Worm (Caenorhabditis elegans) whole organism, young adult: ENCODE data around the gene clh-4.

Experiments used
- B0019.2 ChIP-seq: fragments of 200-800 bp; sonication (Bioruptor generic); conservative IDR thresholded peaks from 2 replicates; pipeline ENCODE4 v1.3.6; 2022; ENCODE audit warnings: missing genetic modification reagents, missing genetic modification characterization, missing compliant biosample characterization
- C17E4.6 ChIP-seq: fragments of 200-800 bp; sonication (Bioruptor generic); IDR thresholded peaks from 2 replicates; pipeline ENCODE4 v1.3.6; 2022; ENCODE audit warnings: missing genetic modification reagents, missing genetic modification characterization, missing compliant biosample characterization
- F10E7.11 ChIP-seq: sonication (generic microtip); optimal IDR thresholded peaks from 2 replicates; lab custom pipeline; 2017; ENCODE audit warnings: mild to moderate bottlenecking, missing genetic modification characterization, moderate library complexity, missing compliant biosample characterization
- F39B2.1 ChIP-seq: fragments of 200-800 bp; sonication (Bioruptor generic); IDR thresholded peaks from 2 replicates; pipeline ENCODE4 v1.3.6; 2022; ENCODE audit warnings: missing genetic modification reagents, missing genetic modification characterization, missing compliant biosample characterization
- F52B5.7 ChIP-seq: sonication (generic microtip); optimal IDR thresholded peaks from 2 replicates; lab custom pipeline; 2016; ENCODE audit warnings: mild to moderate bottlenecking, missing genetic modification characterization, missing compliant biosample characterization
- F57A8.1 ChIP-seq: fragments of 200-800 bp; sonication (Bioruptor generic); optimal IDR thresholded peaks from 2 replicates; lab custom pipeline; 2018; ENCODE audit warnings: mild to moderate bottlenecking, missing genetic modification characterization, moderate library complexity, missing compliant biosample characterization
- K11D2.4 ChIP-seq: fragments of 200-800 bp; sonication (Bioruptor generic); IDR thresholded peaks from 2 replicates; pipeline ENCODE4 v1.3.6; 2022; ENCODE audit warnings: missing genetic modification reagents, missing genetic modification characterization, missing compliant biosample characterization
- T07F8.4 ChIP-seq: sonication (generic microtip); optimal IDR thresholded peaks from 2 replicates; lab custom pipeline; 2016; ENCODE audit warnings: mild to moderate bottlenecking, missing genetic modification characterization, moderate library complexity, missing compliant biosample characterization
- T26A5.8 ChIP-seq: sonication (generic microtip); optimal IDR thresholded peaks from 2 replicates; lab custom pipeline; 2016; ENCODE audit warnings: missing genetic modification characterization, missing compliant biosample characterization
- Y56A3A.18 ChIP-seq: fragments of 200-800 bp; sonication (Bioruptor generic); IDR thresholded peaks from 2 replicates; pipeline ENCODE4 v1.3.6; 2022; ENCODE audit warnings: missing genetic modification reagents, missing genetic modification characterization, missing compliant biosample characterization
- Y67H2A.10 ChIP-seq: fragments of 200-800 bp; sonication (Bioruptor generic); conservative IDR thresholded peaks from 2 replicates; pipeline ENCODE4 v1.3.6; 2022; ENCODE audit warnings: missing genetic modification reagents, missing genetic modification characterization, missing compliant biosample characterization
- ZK185.1 ChIP-seq: sonication (generic microtip); optimal IDR thresholded peaks from 2 replicates; lab custom pipeline; 2016; ENCODE audit warnings: mild to moderate bottlenecking, missing genetic modification characterization, missing compliant biosample characterization; ENCODE audit not compliant: poor library complexity, severe bottlenecking
- aptf-3 ChIP-seq: fragments of 200-800 bp; sonication (Bioruptor generic); IDR thresholded peaks from 2 replicates; pipeline ENCODE4 v1.3.6; 2022; ENCODE audit warnings: missing genetic modification characterization, missing compliant biosample characterization
- attf-5 ChIP-seq: fragments of 200-800 bp; sonication (Bioruptor generic); optimal IDR thresholded peaks from 2 replicates; lab custom pipeline; 2018; ENCODE audit warnings: mild to moderate bottlenecking, missing genetic modification characterization, missing compliant biosample characterization
- cebp-2 ChIP-seq: fragments of 200-800 bp; sonication (Bioruptor generic); IDR thresholded peaks from 2 replicates; pipeline ENCODE4 v1.3.6; 2022; ENCODE audit warnings: missing genetic modification characterization, missing compliant biosample characterization
- ceh-40 ChIP-seq: fragments of 200-800 bp; sonication (Bioruptor generic); IDR thresholded peaks from 2 replicates; pipeline ENCODE4 v1.3.6; 2022; ENCODE audit warnings: missing genetic modification characterization, missing compliant biosample characterization
- ceh-58 ChIP-seq: fragments of 200-800 bp; sonication (Bioruptor generic); IDR thresholded peaks from 2 replicates; pipeline ENCODE4 v1.3.6; 2022; ENCODE audit warnings: missing genetic modification characterization, missing compliant biosample characterization
- ceh-79 ChIP-seq: sonication (generic microtip); optimal IDR thresholded peaks from 2 replicates; lab custom pipeline; 2017; ENCODE audit warnings: mild to moderate bottlenecking, missing genetic modification characterization, missing compliant biosample characterization
- chd-7 ChIP-seq: sonication (generic microtip); optimal IDR thresholded peaks from 2 replicates; lab custom pipeline; 2016; ENCODE audit warnings: mild to moderate bottlenecking, missing genetic modification characterization, moderate library complexity, missing compliant biosample characterization
- die-1 ChIP-seq: sonication (generic microtip); optimal IDR thresholded peaks from 2 replicates; lab custom pipeline; 2016; ENCODE audit warnings: missing genotype, mild to moderate bottlenecking, missing genetic modification characterization, missing compliant biosample characterization
- dpl-1 ChIP-seq: fragments of 150-350 bp; optimal IDR thresholded peaks from 2 replicates; lab custom pipeline; 2014; ENCODE audit warnings: missing biosample characterization, missing genetic modification reagents, missing genetic modification characterization
- ets-4 ChIP-seq: fragments of 200-800 bp; sonication (Bioruptor generic); optimal IDR thresholded peaks from 2 replicates; lab custom pipeline; 2018; ENCODE audit warnings: mild to moderate bottlenecking, missing genetic modification characterization, missing compliant biosample characterization
- fkh-3 ChIP-seq: sonication (generic microtip); optimal IDR thresholded peaks from 2 replicates; lab custom pipeline; 2016; ENCODE audit warnings: mild to moderate bottlenecking, missing genetic modification characterization, missing compliant biosample characterization
- gei-17 ChIP-seq: fragments of 200-800 bp; sonication (Bioruptor generic); optimal IDR thresholded peaks from 2 replicates; lab custom pipeline; 2018; ENCODE audit warnings: mild to moderate bottlenecking, missing genetic modification characterization, missing compliant biosample characterization
- hlh-12 ChIP-seq: sonication (generic microtip); optimal IDR thresholded peaks from 2 replicates; lab custom pipeline; 2016; ENCODE audit warnings: missing genetic modification characterization, missing compliant biosample characterization
- hmg-1.2 ChIP-seq: fragments of 200-800 bp; sonication (Bioruptor generic); IDR thresholded peaks from 2 replicates; pipeline ENCODE4 v1.3.6; 2022; ENCODE audit warnings: missing genetic modification reagents, missing genetic modification characterization, missing compliant biosample characterization
- hmg-20 ChIP-seq: fragments of 200-800 bp; sonication (Bioruptor generic); IDR thresholded peaks from 2 replicates; pipeline ENCODE4 v1.3.6; 2022; ENCODE audit warnings: missing genetic modification reagents, missing genetic modification characterization, missing compliant biosample characterization
- lag-1 ChIP-seq: fragments of 200-800 bp; sonication (Bioruptor generic); IDR thresholded peaks from 2 replicates; pipeline ENCODE4 v1.3.6; 2022; ENCODE audit warnings: missing genetic modification reagents, missing genetic modification characterization, missing compliant biosample characterization
- madf-3 ChIP-seq: fragments of 200-800 bp; sonication (Bioruptor generic); IDR thresholded peaks from 2 replicates; pipeline ENCODE4 v1.3.6; 2022; ENCODE audit warnings: missing genetic modification reagents, missing genetic modification characterization, missing compliant biosample characterization
- madf-6 ChIP-seq: fragments of 200-800 bp; sonication (Bioruptor generic); IDR thresholded peaks from 2 replicates; pipeline ENCODE4 v1.3.6; 2022; ENCODE audit warnings: missing genetic modification reagents, missing genetic modification characterization, missing compliant biosample characterization
- mcd-1 ChIP-seq: fragments of 200-800 bp; sonication (Bioruptor generic); IDR thresholded peaks from 2 replicates; pipeline ENCODE4 v1.3.6; 2022; ENCODE audit warnings: missing genetic modification reagents, missing genetic modification characterization, missing compliant biosample characterization
- mel-28 ChIP-seq: sonication (generic microtip); optimal IDR thresholded peaks from 2 replicates; lab custom pipeline; 2016; ENCODE audit warnings: borderline replicate concordance, mild to moderate bottlenecking, missing genetic modification characterization, missing compliant biosample characterization
- mes-4 ChIP-seq: sonication (generic microtip); optimal IDR thresholded peaks from 2 replicates; lab custom pipeline; 2016; ENCODE audit warnings: missing genotype, missing genetic modification characterization, missing compliant biosample characterization
- mxl-1 ChIP-seq: sonication (generic microtip); optimal IDR thresholded peaks from 2 replicates; lab custom pipeline; 2016; ENCODE audit warnings: missing genetic modification characterization, missing compliant biosample characterization
- nfya-1 ChIP-seq: sonication (generic microtip); optimal IDR thresholded peaks from 2 replicates; lab custom pipeline; 2017; ENCODE audit warnings: antibody characterized with exemption, missing compliant biosample characterization, missing genetic modification characterization, borderline replicate concordance; ENCODE audit not compliant: insufficient read depth
- nhr-179 ChIP-seq: sonication (generic microtip); optimal IDR thresholded peaks from 2 replicates; lab custom pipeline; 2016; ENCODE audit warnings: mild to moderate bottlenecking, missing genetic modification characterization, missing compliant biosample characterization
- nhr-80 ChIP-seq: sonication (generic microtip); optimal IDR thresholded peaks from 2 replicates; lab custom pipeline; 2016; ENCODE audit warnings: missing genetic modification characterization, missing compliant biosample characterization
- pha-4 ChIP-seq: fragments of 150-350 bp; sonication (generic microtip); optimal IDR thresholded peaks from 2 replicates; lab custom pipeline; 2014; ENCODE audit warnings: missing biosample characterization, missing genetic modification reagents, missing genetic modification characterization
- rcor-1 ChIP-seq: fragments of 200-800 bp; sonication (Bioruptor generic); IDR thresholded peaks from 2 replicates; pipeline ENCODE4 v1.3.6; 2022; ENCODE audit warnings: missing genetic modification reagents, missing genetic modification characterization, missing compliant biosample characterization
- rpc-1 ChIP-seq, 2 experiments: fragments of 150-350 bp in 1 of 2; sonication (generic microtip) in 1 of 2; optimal IDR thresholded peaks; 2 replicates each; lab custom pipeline; 2014 to 2018; ENCODE audit warnings: missing biosample characterization in 1 of 2, missing genetic modification characterization in 1 of 2, missing genetic modification reagents in 1 of 2, missing genotype in 1 of 2
- sea-2 ChIP-seq: fragments of 200-800 bp; sonication (Bioruptor generic); IDR thresholded peaks from 2 replicates; pipeline ENCODE4 v1.3.6; 2022; ENCODE audit warnings: missing genetic modification characterization, missing compliant biosample characterization
- snpc-3.4 ChIP-seq: sonication (generic microtip); optimal IDR thresholded peaks from 2 replicates; lab custom pipeline; 2017; ENCODE audit warnings: missing genetic modification characterization, mild to moderate bottlenecking, missing compliant biosample characterization, antibody characterized with exemption, moderate library complexity, missing genotype, missing genetic modification reagents
- tbx-9 ChIP-seq: sonication (generic microtip); optimal IDR thresholded peaks from 2 replicates; lab custom pipeline; 2016; ENCODE audit warnings: borderline replicate concordance, missing genetic modification characterization, inconsistent platforms, missing compliant biosample characterization
- unc-130 ChIP-seq: sonication (generic microtip); optimal IDR thresholded peaks from 2 replicates; lab custom pipeline; 2016; ENCODE audit warnings: missing genetic modification reagents, missing genetic modification characterization, missing compliant biosample characterization
- zfh-2 ChIP-seq: fragments of 200-800 bp; sonication (Bioruptor generic); conservative IDR thresholded peaks from 2 replicates; pipeline ENCODE4 v1.3.6; 2022; ENCODE audit warnings: missing genetic modification reagents, missing genetic modification characterization, missing compliant biosample characterization
- zim-3 ChIP-seq: sonication (generic microtip); optimal IDR thresholded peaks from 2 replicates; lab custom pipeline; 2017; ENCODE audit warnings: mild to moderate bottlenecking, missing genetic modification characterization, moderate library complexity, missing compliant biosample characterization
- ztf-28 ChIP-seq: fragments of 200-800 bp; sonication (Bioruptor generic); IDR thresholded peaks from 2 replicates; pipeline ENCODE4 v1.3.6; 2022; ENCODE audit warnings: missing genetic modification reagents, missing genetic modification characterization, missing compliant biosample characterization
- ztf-6 ChIP-seq: fragments of 200-800 bp; sonication (Bioruptor generic); IDR thresholded peaks from 2 replicates; pipeline ENCODE4 v1.3.6; 2022; ENCODE audit warnings: missing genetic modification reagents, missing genetic modification characterization, missing compliant biosample characterization

Gene clh-4

ce11 chrX:4145051-4145826 is 44.9 kb upstream of the clh-4 start (continued):
- TF ChIP-seq C17E4.6 (no peak), rcor-1 (GFP tag; lab: Robert Waterston, UW) (no peak; the same call in 1 of the 2 replicates), nhr-179 (no peak), Y67H2A.10 (GFP tag; lab: Robert Waterston, UW) (no peak), cebp-2 (GFP tag; lab: Robert Waterston, UW) (no peak), mel-28 (no peak), ztf-6 (GFP tag; lab: Robert Waterston, UW) (0 out of 2 replicates have a peak, but pooled peaks have one; percentile 12), ceh-40 (GFP tag; lab: Robert Waterston, UW) (peak; percentile 68), F10E7.11 (tag; lab: Kevin White, UChicago) (no peak), ZK185.1 (tag; lab: Kevin White, UChicago) (no peak), mxl-1 (tag; lab: Kevin White, UChicago) (no peak), snpc-3.4 (tag; lab: Kevin White, UChicago) (no peak), attf-5 (no peak), F52B5.7 (tag; lab: Kevin White, UChicago) (no peak), zim-3 (no peak), mcd-1 (GFP tag; lab: Robert Waterston, UW) (peak; percentile 67), aptf-3 (GFP tag; lab: Robert Waterston, UW) (0 out of 2 replicates have a peak, but pooled peaks have one; percentile 13), fkh-3 (tag; lab: Kevin White, UChicago) (no peak), ets-4 (GFP tag; lab: Kevin White, UChicago) (no peak), nhr-80 (tag; lab: Kevin White, UChicago) (peak; percentile 83), madf-6 (GFP tag; lab: Robert Waterston, UW) (peak; percentile 21; the same call in 1 of the 2 replicates), unc-130 (GFP tag; lab: Kevin White, UChicago) (no peak), sea-2 (GFP tag; lab: Robert Waterston, UW) (peak; percentile 53; the same call in 1 of the 2 replicates), chd-7 (peak; percentile 68), ztf-28 (GFP tag; lab: Robert Waterston, UW) (no peak), zfh-2 (GFP tag; lab: Robert Waterston, UW) (peak; percentile 74), T26A5.8 (no peak), K11D2.4 (GFP tag; lab: Robert Waterston, UW) (peak; percentile 81), ceh-79 (no peak), F39B2.1 (GFP tag; lab: Robert Waterston, UW) (no peak), lag-1 (GFP tag; lab: Robert Waterston, UW) (no peak), hmg-20 (GFP tag; lab: Robert Waterston, UW) (no peak), dpl-1 (GFP tag; lab: Kevin White, UChicago) (no peak), F57A8.1 (GFP tag; lab: Kevin White, UChicago) (no peak), gei-17 (GFP tag; lab: Kevin White, UChicago) (no peak), madf-3 (no peak), mes-4 (tag; lab: Kevin White, UChicago) (no peak), ceh-58 (GFP tag; lab: Robert Waterston, UW) (no peak), Y56A3A.18 (GFP tag; lab: Robert Waterston, UW) (no peak), pha-4 (tag; lab: Kevin White, UChicago) (no peak), die-1 (no peak), rpc-1 (optimal IDR thresholded peaks at IDR 0.05; lab: Kevin White, UChicago) (no peak), rpc-1 (tag; optimal IDR thresholded peaks at IDR 0.05; lab: Kevin White, UChicago) (no peak), tbx-9 (no peak), hmg-1.2 (peak; percentile 26; the same call in 1 of the 2 replicates), B0019.2 (GFP tag; lab: Robert Waterston, UW) (no peak), hlh-12 (tag; lab: Kevin White, UChicago) (no peak), nfya-1 (tag; lab: Kevin White, UChicago) (no peak), T07F8.4 (tag; lab: Kevin White, UChicago) (no peak)
